Fruit fly (Drosophila melanogaster) whole organism, embryonic: ENCODE measurements around the gene ClpX.
A peak's percentile ranks its signal among the peaks of the same experiment; 100 is the strongest.

Source experiments
- Ada2b ChIP-seq: fragments of 200-800 bp; sonication (Bioruptor generic); IDR thresholded peaks from 2 replicates; pipeline ENCODE4 v1.3.6; 2022; ENCODE audit warnings: missing biosample characterization, missing genetic modification characterization
- Aef1 ChIP-seq: fragments of 200-800 bp; sonication (Bioruptor generic); IDR thresholded peaks from 3 replicates; pipeline ENCODE4 v1.3.6; 2022; ENCODE audit warnings: missing biosample characterization, missing genetic modification characterization
- Atf-2 ChIP-seq: fragments of 200-800 bp; sonication (Bioruptor generic); optimal IDR thresholded peaks from 2 replicates; lab custom pipeline; 2016; ENCODE audit warnings: missing biosample characterization, missing genetic modification characterization
- CG1024 ChIP-seq: fragments of 200-800 bp; sonication (Bioruptor generic); IDR thresholded peaks from 2 replicates; pipeline ENCODE4 v1.3.6; 2022; ENCODE audit warnings: missing biosample characterization, missing genetic modification characterization
- CG10267 ChIP-seq: fragments of 200-800 bp; sonication (Bioruptor generic); optimal IDR thresholded peaks from 2 replicates; lab custom pipeline; 2018; ENCODE audit warnings: missing biosample characterization, mild to moderate bottlenecking, missing genetic modification characterization, moderate library complexity
- CG10274 ChIP-seq: fragments of 200-800 bp; sonication (Bioruptor generic); optimal IDR thresholded peaks from 3 replicates; lab custom pipeline; 2017; ENCODE audit warnings: missing biosample characterization, mild to moderate bottlenecking, missing genetic modification characterization
- CG10543 ChIP-seq: fragments of 200-800 bp; sonication (Bioruptor generic); optimal IDR thresholded peaks from 3 replicates; lab custom pipeline; 2017; ENCODE audit warnings: missing biosample characterization, mild to moderate bottlenecking, missing genetic modification characterization, moderate library complexity
- CG10979 ChIP-seq: fragments of 200-800 bp; sonication (Bioruptor generic); optimal IDR thresholded peaks from 2 replicates; lab custom pipeline; 2018; ENCODE audit warnings: missing biosample characterization, mild to moderate bottlenecking, missing genetic modification characterization, moderate library complexity
- CG12155 ChIP-seq: fragments of 200-800 bp; sonication (Bioruptor generic); optimal IDR thresholded peaks from 3 replicates; lab custom pipeline; 2016; ENCODE audit warnings: missing biosample characterization, missing genetic modification characterization
- CG13287 ChIP-seq: fragments of 200-800 bp; sonication (Bioruptor generic); IDR thresholded peaks from 2 replicates; pipeline ENCODE4 v1.3.6; 2022; ENCODE audit warnings: missing biosample characterization, missing genetic modification characterization; ENCODE audit not compliant: partially characterized antibody
- CG17912 ChIP-seq: fragments of 200-800 bp; sonication (Bioruptor generic); optimal IDR thresholded peaks from 2 replicates; lab custom pipeline; 2018; ENCODE audit warnings: missing biosample characterization, mild to moderate bottlenecking, missing genetic modification characterization
- CG1792 ChIP-seq: fragments of 200-800 bp; sonication (Bioruptor generic); optimal IDR thresholded peaks from 2 replicates; lab custom pipeline; 2016; ENCODE audit warnings: missing biosample characterization, missing genetic modification characterization
- CG2120 ChIP-seq: fragments of 200-800 bp; sonication (Bioruptor generic); optimal IDR thresholded peaks from 3 replicates; lab custom pipeline; 2016; ENCODE audit warnings: missing biosample characterization, missing genetic modification characterization
- CG2678 ChIP-seq: fragments of 200-800 bp; sonication (Bioruptor generic); optimal IDR thresholded peaks from 3 replicates; lab custom pipeline; 2019; ENCODE audit warnings: missing biosample characterization, mild to moderate bottlenecking, missing genetic modification characterization, moderate library complexity
- CG4820 ChIP-seq: fragments of 200-800 bp; sonication (Bioruptor generic); optimal IDR thresholded peaks from 3 replicates; lab custom pipeline; 2016; ENCODE audit warnings: missing biosample characterization, missing genetic modification characterization
- CG6765 ChIP-seq: fragments of 200-800 bp; sonication (Bioruptor generic); optimal IDR thresholded peaks from 3 replicates; lab custom pipeline; 2017; ENCODE audit warnings: missing biosample characterization, mild to moderate bottlenecking, missing genetic modification characterization
- CG8290 ChIP-seq, 3 experiments: fragments of 200-800 bp; sonication (Bioruptor generic); optimal IDR thresholded peaks; 2 replicates each; lab custom pipeline; 2016 to 2019; ENCODE audit warnings: missing biosample characterization in 3 of 3, missing genetic modification characterization in 3 of 3, mild to moderate bottlenecking in 2 of 3, moderate library complexity in 1 of 3
- CG8388 ChIP-seq: fragments of 200-800 bp; sonication (Bioruptor generic); optimal IDR thresholded peaks from 2 replicates; lab custom pipeline; 2019; ENCODE audit warnings: missing biosample characterization, mild to moderate bottlenecking, missing genetic modification characterization, moderate library complexity
- Doc3 ChIP-seq: fragments of 200-800 bp; sonication (Bioruptor generic); IDR thresholded peaks from 3 replicates; pipeline ENCODE4 v1.3.6; 2022; ENCODE audit warnings: missing biosample characterization, missing genetic modification characterization; ENCODE audit not compliant: partially characterized antibody
- Dp ChIP-seq: fragments of 200-800 bp; sonication (Bioruptor generic); optimal IDR thresholded peaks from 2 replicates; lab custom pipeline; 2018; ENCODE audit warnings: missing biosample characterization, mild to moderate bottlenecking, missing genetic modification characterization, moderate library complexity
- HmgZ ChIP-seq: fragments of 200-800 bp; sonication (Bioruptor generic); optimal IDR thresholded peaks from 2 replicates; lab custom pipeline; 2018; ENCODE audit warnings: missing biosample characterization, mild to moderate bottlenecking, missing genetic modification characterization
- Hr51 ChIP-seq, 2 experiments: fragments of 200-800 bp; sonication (Bioruptor generic); optimal IDR thresholded peaks; 2 replicates in 1 of 2; 3 replicates in 1 of 2; lab custom pipeline; 2016 to 2018; ENCODE audit warnings: missing biosample characterization in 2 of 2, missing genetic modification characterization in 2 of 2, mild to moderate bottlenecking in 1 of 2, moderate library complexity in 1 of 2
- MTF-1 ChIP-seq: fragments of 200-800 bp; sonication (Bioruptor generic); optimal IDR thresholded peaks from 2 replicates; lab custom pipeline; 2018; ENCODE audit warnings: missing biosample characterization, mild to moderate bottlenecking, missing genetic modification characterization, borderline replicate concordance
- Med ChIP-seq: fragments of 200-800 bp; sonication (Bioruptor generic); peaks from one replicate; lab custom pipeline; 2016; ENCODE audit warnings: missing biosample characterization, missing genetic modification characterization, mild to moderate bottlenecking, inconsistent platforms, moderate library complexity
- Opbp ChIP-seq: fragments of 200-800 bp; sonication (Bioruptor generic); IDR thresholded peaks from 3 replicates; pipeline ENCODE4 v1.3.6; 2022; ENCODE audit warnings: missing biosample characterization, missing genetic modification characterization; ENCODE audit not compliant: partially characterized antibody
- Scr ChIP-seq: fragments of 200-800 bp; sonication (Bioruptor generic); IDR thresholded peaks from 2 replicates; pipeline ENCODE4 v1.3.6; 2022; ENCODE audit warnings: missing biosample characterization, missing genetic modification characterization; ENCODE audit not compliant: partially characterized antibody
- Trl ChIP-seq, 3 experiments: fragments of >200 bp in 2 of 3; fragments of 200-800 bp in 1 of 3; sonication (Bioruptor generic) in 1 of 3; optimal IDR thresholded peaks; 2 replicates in 1 of 3; 3 replicates in 2 of 3; lab custom pipeline; 2016 to 2017; ENCODE audit warnings: missing biosample characterization in 1 of 3, missing genetic modification characterization in 1 of 3
- amos ChIP-seq: fragments of 200-800 bp; sonication (Bioruptor generic); IDR thresholded peaks from 2 replicates; pipeline ENCODE4 v1.3.6; 2022; ENCODE audit warnings: missing biosample characterization, missing genetic modification characterization; ENCODE audit not compliant: partially characterized antibody
- croc ChIP-seq: fragments of 200-800 bp; sonication (Bioruptor generic); conservative IDR thresholded peaks from 3 replicates; pipeline ENCODE4 v1.3.6; 2022; ENCODE audit warnings: missing biosample characterization, missing genetic modification characterization
- crp ChIP-seq, 2 experiments: fragments of 200-800 bp; sonication (Bioruptor generic); optimal IDR thresholded peaks; 2 replicates in 1 of 2; 3 replicates in 1 of 2; lab custom pipeline; 2017; ENCODE audit warnings: missing biosample characterization in 2 of 2, missing genetic modification characterization in 2 of 2, mild to moderate bottlenecking in 1 of 2, moderate library complexity in 1 of 2
- eve ChIP-seq, 2 experiments: fragments of >200 bp; optimal IDR thresholded peaks; 2 replicates each; lab custom pipeline; 2017; ENCODE audit warnings: missing biosample characterization in 2 of 2, missing genetic modification characterization in 2 of 2
- fd96Cb ChIP-seq: fragments of 200-800 bp; sonication (Bioruptor generic); optimal IDR thresholded peaks from 2 replicates; lab custom pipeline; 2018; ENCODE audit warnings: missing biosample characterization, mild to moderate bottlenecking, missing genetic modification characterization, moderate library complexity
- hkb ChIP-seq, 2 experiments: fragments of 200-800 bp in 1 of 2; fragments of >200 bp in 1 of 2; sonication (Bioruptor generic) in 1 of 2; IDR thresholded peaks in 1 of 2; optimal IDR thresholded peaks in 1 of 2; 2 replicates each; pipeline versions ENCODE4 v1.3.6 to Lab custom; 2017 to 2022; ENCODE audit warnings: missing biosample characterization in 1 of 2, missing genetic modification characterization in 1 of 2
- p53 ChIP-seq: fragments of 200-800 bp; sonication (Bioruptor generic); optimal IDR thresholded peaks from 2 replicates; lab custom pipeline; 2016; ENCODE audit warnings: missing biosample characterization, missing genetic modification characterization
- pb ChIP-seq: fragments of 200-800 bp; sonication (Bioruptor generic); optimal IDR thresholded peaks from 3 replicates; lab custom pipeline; 2016; ENCODE audit warnings: missing biosample characterization, missing genetic modification characterization
- pzg ChIP-seq: fragments of 200-800 bp; sonication (Bioruptor generic); optimal IDR thresholded peaks from 3 replicates; lab custom pipeline; 2018; ENCODE audit warnings: missing biosample characterization, mild to moderate bottlenecking, missing genetic modification characterization, moderate library complexity
- row ChIP-seq: fragments of 200-800 bp; sonication (Bioruptor generic); IDR thresholded peaks from 3 replicates; pipeline ENCODE4 v1.3.6; 2022; ENCODE audit warnings: missing biosample characterization, missing genetic modification characterization
- sens ChIP-seq: fragments of 200-800 bp; sonication (Bioruptor generic); peaks from one replicate; lab custom pipeline; 2016; ENCODE audit warnings: missing biosample characterization, missing genetic modification characterization
- sens-2 ChIP-seq: fragments of 200-800 bp; sonication (Bioruptor generic); IDR thresholded peaks from 2 replicates; pipeline ENCODE4 v1.3.6; 2022; ENCODE audit warnings: missing biosample characterization, missing genetic modification characterization
- sna ChIP-seq: fragments of 200-800 bp; sonication (Bioruptor generic); IDR thresholded peaks from 2 replicates; pipeline ENCODE4 v1.3.6; 2022; ENCODE audit warnings: missing biosample characterization, missing genetic modification characterization; ENCODE audit not compliant: partially characterized antibody
- stwl ChIP-seq: fragments of 200-800 bp; sonication (Bioruptor generic); optimal IDR thresholded peaks from 3 replicates; lab custom pipeline; 2018; ENCODE audit warnings: missing biosample characterization, mild to moderate bottlenecking, missing genetic modification characterization, moderate library complexity
- tin ChIP-seq: fragments of 200-800 bp; sonication (Bioruptor generic); optimal IDR thresholded peaks from 3 replicates; lab custom pipeline; 2016; ENCODE audit warnings: missing biosample characterization, missing genetic modification characterization
- tll ChIP-seq, 2 experiments: fragments of 200-800 bp in 1 of 2; fragments of >200 bp in 1 of 2; sonication (Bioruptor generic) in 1 of 2; optimal IDR thresholded peaks; 2 replicates each; lab custom pipeline; 2017 to 2019; ENCODE audit warnings: missing biosample characterization in 2 of 2, missing genetic modification characterization in 2 of 2, mild to moderate bottlenecking in 1 of 2, moderate library complexity in 1 of 2
- trem ChIP-seq: fragments of 200-800 bp; optimal IDR thresholded peaks from 3 replicates; lab custom pipeline; 2019; ENCODE audit warnings: missing biosample characterization, mild to moderate bottlenecking, missing genetic modification characterization, moderate library complexity
- zen2 ChIP-seq: fragments of 200-800 bp; sonication (Bioruptor generic); IDR thresholded peaks from 3 replicates; pipeline ENCODE4 v1.3.6; 2022; ENCODE audit warnings: missing biosample characterization, missing genetic modification characterization; ENCODE audit not compliant: partially characterized antibody

ClpX gene

dm6 chr3R:19902926-19903739 is at the start of gene ClpX (continued):
- TF ChIP-seq Ada2b, result no peak
- TF ChIP-seq row, result peak; percentile 91
- TF ChIP-seq amos, result peak; percentile 65; the same call in 1 of the 2 replicates
- no peak for TF ChIP-seq eve (GFP tag; optimal IDR thresholded peaks at IDR 0.05; lab: Kevin White, UChicago)
- TF ChIP-seq sens, result peak; percentile 80
- no peak for TF ChIP-seq tin
- no peak for TF ChIP-seq p53 (GFP tag; lab: Kevin White, UChicago)
- TF ChIP-seq Dp, result peak; percentile 51
- no peak for TF ChIP-seq Trl (optimal IDR thresholded peaks at IDR 0.05; lab: Kevin White, UChicago)
- no peak for TF ChIP-seq Trl (GFP tag; optimal IDR thresholded peaks at IDR 0.05; lab: Kevin White, UChicago)
- peak; percentile 80 for TF ChIP-seq CG13287
- peak; percentile 61; the same call in 2 of the 3 replicates for TF ChIP-seq Doc3 (GFP tag; lab: Robert Waterston, UW)
- TF ChIP-seq CG1792 (GFP tag; lab: Kevin White, UChicago), result no peak
- TF ChIP-seq Aef1 (GFP tag; lab: Robert Waterston, UW), result no peak
- TF ChIP-seq CG10979 (tag; lab: Kevin White, UChicago), result no peak
- TF ChIP-seq hkb (optimal IDR thresholded peaks at IDR 0.05; lab: Kevin White, UChicago), result no peak
- 0 out of 2 replicates have a peak, but pooled peaks have one; percentile 10 for TF ChIP-seq hkb (GFP tag; IDR thresholded peaks at IDR 0.05; lab: Robert Waterston, UW)
- TF ChIP-seq CG10267, result peak; percentile 12
- TF ChIP-seq crp (GFP tag; optimal IDR thresholded peaks at IDR 0.05; lab: Kevin White, UChicago), result peak; percentile 82 to 97
- no peak for TF ChIP-seq fd96Cb (tag; lab: Kevin White, UChicago)
- TF ChIP-seq HmgZ, result peak; percentile 77
- TF ChIP-seq stwl (tag; lab: Kevin White, UChicago), result peak; percentile 68
- no peak for TF ChIP-seq croc (GFP tag; lab: Robert Waterston, UW)
- TF ChIP-seq Opbp (GFP tag; lab: Robert Waterston, UW), result peak; percentile 69
- TF ChIP-seq CG4820 (GFP tag; lab: Kevin White, UChicago), result no peak
- peak; percentile 80 for TF ChIP-seq sna (GFP tag; lab: Robert Waterston, UW)
- peak in 1 of 2 experiments; percentile 27 for TF ChIP-seq Hr51 (GFP tag; optimal IDR thresholded peaks at IDR 0.05; lab: Kevin White, UChicago)
- TF ChIP-seq trem (tag; lab: Kevin White, UChicago), result peak; percentile 57
- peak; percentile 28; the same call in 1 of the 3 replicates for TF ChIP-seq zen2 (GFP tag; lab: Robert Waterston, UW)
- peak; percentile 75 for TF ChIP-seq pzg
- peak; percentile 25 for TF ChIP-seq CG6765 (GFP tag; lab: Kevin White, UChicago)
- TF ChIP-seq CG8290 (GFP tag; optimal IDR thresholded peaks at IDR 0.05; lab: Kevin White, UChicago), result no peak
- peak in 1 of 2 experiments; percentile 50 for TF ChIP-seq CG8290 (tag; optimal IDR thresholded peaks at IDR 0.05; lab: Kevin White, UChicago)
- peak; percentile 69 for TF ChIP-seq Scr
- TF ChIP-seq CG8388 (GFP tag; lab: Kevin White, UChicago), result no peak
- peak; percentile 28 for TF ChIP-seq CG10543 (GFP tag; lab: Kevin White, UChicago)
- no peak for TF ChIP-seq pb (GFP tag; lab: Kevin White, UChicago)
- TF ChIP-seq sens-2 (GFP tag; lab: Robert Waterston, UW), result 0 out of 2 replicates have a peak, but pooled peaks have one; percentile 10
- TF ChIP-seq Med, result peak; percentile 81
- TF ChIP-seq MTF-1 (GFP tag; lab: Kevin White, UChicago), result peak; percentile 54
- peak; percentile 100 for TF ChIP-seq CG12155 (GFP tag; lab: Kevin White, UChicago)
- TF ChIP-seq CG17912 (GFP tag; lab: Kevin White, UChicago), result peak; percentile 18
- no peak for TF ChIP-seq Atf-2 (GFP tag; lab: Kevin White, UChicago)
- TF ChIP-seq CG10274, result no peak
- TF ChIP-seq CG2678 (tag; lab: Kevin White, UChicago), result no peak
- TF ChIP-seq CG1024, result no peak
- peak; percentile 23 for TF ChIP-seq CG2120 (GFP tag; lab: Kevin White, UChicago)
- TF ChIP-seq tll (GFP tag; optimal IDR thresholded peaks at IDR 0.05; lab: Kevin White, UChicago), result no peak
